Fruit fly (Drosophila melanogaster) whole organism, embryonic: ENCODE results near the gene me31B.

Source experiments
- Atf6 ChIP-seq: fragments of 200-800 bp; sonication (Bioruptor generic); IDR thresholded peaks from 2 replicates; pipeline ENCODE4 v1.3.6; 2022; ENCODE audit warnings: missing biosample characterization, missing genetic modification characterization
- Bgb ChIP-seq: fragments of 200-800 bp; sonication (Bioruptor generic); IDR thresholded peaks from 2 replicates; pipeline ENCODE4 v1.3.6; 2022; ENCODE audit warnings: missing biosample characterization, missing genetic modification characterization; ENCODE audit not compliant: partially characterized antibody
- CG10543 ChIP-seq: fragments of 200-800 bp; sonication (Bioruptor generic); optimal IDR thresholded peaks from 3 replicates; lab custom pipeline; 2017; ENCODE audit warnings: missing biosample characterization, mild to moderate bottlenecking, missing genetic modification characterization, moderate library complexity
- CG11560 ChIP-seq: fragments of 200-800 bp; sonication (Bioruptor generic); IDR thresholded peaks from 3 replicates; pipeline ENCODE4 v1.3.6; 2022; ENCODE audit warnings: missing biosample characterization, missing genetic modification characterization
- CG1233 ChIP-seq: fragments of 200-800 bp; sonication (Bioruptor generic); optimal IDR thresholded peaks from 4 replicates; lab custom pipeline; 2018; ENCODE audit warnings: missing biosample characterization, mild to moderate bottlenecking, missing genetic modification characterization
- CG12769 ChIP-seq: fragments of 200-800 bp; sonication (Bioruptor generic); optimal IDR thresholded peaks from 2 replicates; lab custom pipeline; 2019; ENCODE audit warnings: missing biosample characterization, mild to moderate bottlenecking, missing genetic modification characterization, moderate library complexity
- CG14710 ChIP-seq: fragments of 200-800 bp; sonication (Bioruptor generic); optimal IDR thresholded peaks from 3 replicates; lab custom pipeline; 2019; ENCODE audit warnings: missing biosample characterization, mild to moderate bottlenecking, missing genetic modification characterization, moderate library complexity
- CG18262 ChIP-seq: fragments of 200-800 bp; optimal IDR thresholded peaks from 3 replicates; lab custom pipeline; 2019; ENCODE audit warnings: missing biosample characterization, mild to moderate bottlenecking, missing genetic modification characterization, moderate library complexity
- CG4360 ChIP-seq: fragments of 200-800 bp; sonication (Bioruptor generic); IDR thresholded peaks from 2 replicates; pipeline ENCODE4 v1.3.6; 2022; ENCODE audit warnings: missing biosample characterization, missing genetic modification characterization
- CG4854 ChIP-seq: fragments of 200-800 bp; sonication (Bioruptor generic); optimal IDR thresholded peaks from 2 replicates; lab custom pipeline; 2016; ENCODE audit warnings: missing biosample characterization, missing genetic modification characterization, inconsistent platforms
- CG6689 ChIP-seq: fragments of 200-800 bp; sonication (Bioruptor generic); IDR thresholded peaks from 2 replicates; pipeline ENCODE4 v1.3.6; 2022; ENCODE audit warnings: missing biosample characterization, missing genetic modification characterization
- CG6813 ChIP-seq: fragments of 200-800 bp; sonication (Bioruptor generic); optimal IDR thresholded peaks from 2 replicates; lab custom pipeline; 2017; ENCODE audit warnings: missing biosample characterization, missing genetic modification characterization, mild to moderate bottlenecking, moderate library complexity, missing genetic modification reagents
- CG8089 ChIP-seq: fragments of 200-800 bp; sonication (Bioruptor generic); optimal IDR thresholded peaks from 3 replicates; lab custom pipeline; 2016; ENCODE audit warnings: missing biosample characterization, missing genetic modification characterization
- CG8290 ChIP-seq, 3 experiments: fragments of 200-800 bp; sonication (Bioruptor generic); optimal IDR thresholded peaks; 2 replicates each; lab custom pipeline; 2016 to 2019; ENCODE audit warnings: missing biosample characterization in 3 of 3, missing genetic modification characterization in 3 of 3, mild to moderate bottlenecking in 2 of 3, moderate library complexity in 1 of 3
- Camta ChIP-seq: fragments of 200-800 bp; sonication (Bioruptor generic); optimal IDR thresholded peaks from 2 replicates; lab custom pipeline; 2016; ENCODE audit warnings: missing biosample characterization, missing genetic modification characterization
- E2f2 ChIP-seq: fragments of 200-800 bp; sonication (Bioruptor generic); IDR thresholded peaks from 2 replicates; pipeline ENCODE4 v1.3.6; 2022; ENCODE audit warnings: missing biosample characterization, missing genetic modification characterization
- Fer1 ChIP-seq: fragments of 200-800 bp; sonication (Bioruptor generic); optimal IDR thresholded peaks from 2 replicates; lab custom pipeline; 2017; ENCODE audit warnings: missing biosample characterization, mild to moderate bottlenecking, missing genetic modification characterization
- Gsc ChIP-seq: fragments of 200-800 bp; sonication (Bioruptor generic); IDR thresholded peaks from 2 replicates; pipeline ENCODE4 v1.3.6; 2022; ENCODE audit warnings: missing biosample characterization, missing genetic modification characterization
- Hr3 ChIP-seq: fragments of 200-800 bp; sonication (Bioruptor generic); optimal IDR thresholded peaks from 3 replicates; lab custom pipeline; 2016; ENCODE audit warnings: missing biosample characterization, missing genetic modification characterization
- Jarid2 ChIP-seq: fragments of 200-800 bp; sonication (Bioruptor generic); optimal IDR thresholded peaks from 3 replicates; lab custom pipeline; 2017; ENCODE audit warnings: mild to moderate bottlenecking, missing biosample characterization, missing genetic modification reagents, missing genetic modification characterization
- MBD-R2 ChIP-seq: fragments of 200-800 bp; sonication (Bioruptor generic); IDR thresholded peaks from 2 replicates; pipeline ENCODE4 v1.3.6; 2022; ENCODE audit warnings: missing biosample characterization, missing genetic modification characterization
- MESR4 ChIP-seq: fragments of 200-800 bp; sonication (Bioruptor generic); optimal IDR thresholded peaks from 2 replicates; lab custom pipeline; 2018; ENCODE audit warnings: missing biosample characterization, mild to moderate bottlenecking, missing genetic modification characterization, moderate library complexity
- MTF-1 ChIP-seq: fragments of 200-800 bp; sonication (Bioruptor generic); optimal IDR thresholded peaks from 2 replicates; lab custom pipeline; 2018; ENCODE audit warnings: missing biosample characterization, mild to moderate bottlenecking, missing genetic modification characterization, borderline replicate concordance
- Nf-YC ChIP-seq: fragments of 200-800 bp; optimal IDR thresholded peaks from 3 replicates; lab custom pipeline; 2019; ENCODE audit warnings: missing biosample characterization, mild to moderate bottlenecking, missing genetic modification characterization, moderate library complexity
- Opbp ChIP-seq: fragments of 200-800 bp; sonication (Bioruptor generic); IDR thresholded peaks from 3 replicates; pipeline ENCODE4 v1.3.6; 2022; ENCODE audit warnings: missing biosample characterization, missing genetic modification characterization; ENCODE audit not compliant: partially characterized antibody
- Rfx ChIP-seq: fragments of 200-800 bp; sonication (Bioruptor generic); IDR thresholded peaks from 2 replicates; pipeline ENCODE4 v1.3.6; 2022; ENCODE audit warnings: missing biosample characterization, missing genetic modification characterization
- Sry-δ ChIP-seq: fragments of 200-800 bp; sonication (Bioruptor generic); optimal IDR thresholded peaks from 2 replicates; lab custom pipeline; 2016; ENCODE audit warnings: missing biosample characterization, missing genetic modification characterization
- Trl ChIP-seq, 3 experiments: fragments of >200 bp in 2 of 3; fragments of 200-800 bp in 1 of 3; sonication (Bioruptor generic) in 1 of 3; optimal IDR thresholded peaks; 2 replicates in 1 of 3; 3 replicates in 2 of 3; lab custom pipeline; 2016 to 2017; ENCODE audit warnings: missing biosample characterization in 1 of 3, missing genetic modification characterization in 1 of 3
- amos ChIP-seq: fragments of 200-800 bp; sonication (Bioruptor generic); IDR thresholded peaks from 2 replicates; pipeline ENCODE4 v1.3.6; 2022; ENCODE audit warnings: missing biosample characterization, missing genetic modification characterization; ENCODE audit not compliant: partially characterized antibody
- ato ChIP-seq: fragments of 200-800 bp; sonication (Bioruptor generic); IDR thresholded peaks from 2 replicates; pipeline ENCODE4 v1.3.6; 2022; ENCODE audit warnings: missing biosample characterization, missing genetic modification characterization; ENCODE audit not compliant: partially characterized antibody
- dmrt11E ChIP-seq: fragments of 200-800 bp; sonication (Bioruptor generic); optimal IDR thresholded peaks from 3 replicates; lab custom pipeline; 2018; ENCODE audit warnings: missing biosample characterization, mild to moderate bottlenecking, missing genetic modification characterization, moderate library complexity
- esg ChIP-seq: fragments of 200-800 bp; sonication (Bioruptor generic); conservative IDR thresholded peaks from 2 replicates; pipeline ENCODE4 v1.3.6; 2022; ENCODE audit warnings: missing biosample characterization, missing genetic modification characterization
- fd102C ChIP-seq: fragments of 200-800 bp; sonication (Bioruptor generic); optimal IDR thresholded peaks from 2 replicates; lab custom pipeline; 2018; ENCODE audit warnings: missing biosample characterization, mild to moderate bottlenecking, missing genetic modification characterization, moderate library complexity
- klu ChIP-seq: fragments of 200-800 bp; sonication (Bioruptor generic); IDR thresholded peaks from 2 replicates; pipeline ENCODE4 v1.3.6; 2022; ENCODE audit warnings: missing biosample characterization, missing genetic modification characterization
- nmo ChIP-seq: fragments of 200-800 bp; sonication (Bioruptor generic); optimal IDR thresholded peaks from 2 replicates; lab custom pipeline; 2018; ENCODE audit warnings: missing biosample characterization, mild to moderate bottlenecking, missing genetic modification characterization, moderate library complexity
- pzg ChIP-seq: fragments of 200-800 bp; sonication (Bioruptor generic); optimal IDR thresholded peaks from 3 replicates; lab custom pipeline; 2018; ENCODE audit warnings: missing biosample characterization, mild to moderate bottlenecking, missing genetic modification characterization, moderate library complexity
- sd ChIP-seq: fragments of 200-800 bp; sonication (Bioruptor generic); optimal IDR thresholded peaks from 3 replicates; lab custom pipeline; 2018; ENCODE audit warnings: missing biosample characterization, mild to moderate bottlenecking, missing genetic modification characterization, moderate library complexity
- shn ChIP-seq: fragments of 200-800 bp; sonication (Bioruptor generic); optimal IDR thresholded peaks from 3 replicates; lab custom pipeline; 2016; ENCODE audit warnings: missing biosample characterization, missing genetic modification characterization
- so ChIP-seq: fragments of 200-800 bp; sonication (Bioruptor generic); IDR thresholded peaks from 3 replicates; pipeline ENCODE4 v1.3.6; 2022; ENCODE audit warnings: missing biosample characterization, missing genetic modification characterization
- sqz ChIP-seq: fragments of 200-800 bp; sonication (Bioruptor generic); optimal IDR thresholded peaks from 3 replicates; lab custom pipeline; 2018; ENCODE audit warnings: missing biosample characterization, mild to moderate bottlenecking, missing genetic modification characterization
- tgo ChIP-seq: fragments of 200-800 bp; sonication (Bioruptor generic); IDR thresholded peaks from 3 replicates; pipeline ENCODE4 v1.3.6; 2022; ENCODE audit warnings: missing biosample characterization, missing genetic modification characterization
- trem ChIP-seq: fragments of 200-800 bp; optimal IDR thresholded peaks from 3 replicates; lab custom pipeline; 2019; ENCODE audit warnings: missing biosample characterization, mild to moderate bottlenecking, missing genetic modification characterization, moderate library complexity
- twi ChIP-seq: fragments of 200-800 bp; optimal IDR thresholded peaks from 2 replicates; lab custom pipeline; 2019; ENCODE audit warnings: missing biosample characterization, mild to moderate bottlenecking, missing genetic modification characterization, moderate library complexity
- unc-4 ChIP-seq: fragments of 200-800 bp; sonication (Bioruptor generic); IDR thresholded peaks from 2 replicates; pipeline ENCODE4 v1.3.6; 2022; ENCODE audit warnings: missing biosample characterization, missing genetic modification characterization; ENCODE audit not compliant: partially characterized antibody
- zfh2 ChIP-seq: fragments of 200-800 bp; sonication (Bioruptor generic); optimal IDR thresholded peaks from 2 replicates; lab custom pipeline; 2016; ENCODE audit warnings: missing biosample characterization, missing genetic modification characterization

Gene me31B

DNA sequence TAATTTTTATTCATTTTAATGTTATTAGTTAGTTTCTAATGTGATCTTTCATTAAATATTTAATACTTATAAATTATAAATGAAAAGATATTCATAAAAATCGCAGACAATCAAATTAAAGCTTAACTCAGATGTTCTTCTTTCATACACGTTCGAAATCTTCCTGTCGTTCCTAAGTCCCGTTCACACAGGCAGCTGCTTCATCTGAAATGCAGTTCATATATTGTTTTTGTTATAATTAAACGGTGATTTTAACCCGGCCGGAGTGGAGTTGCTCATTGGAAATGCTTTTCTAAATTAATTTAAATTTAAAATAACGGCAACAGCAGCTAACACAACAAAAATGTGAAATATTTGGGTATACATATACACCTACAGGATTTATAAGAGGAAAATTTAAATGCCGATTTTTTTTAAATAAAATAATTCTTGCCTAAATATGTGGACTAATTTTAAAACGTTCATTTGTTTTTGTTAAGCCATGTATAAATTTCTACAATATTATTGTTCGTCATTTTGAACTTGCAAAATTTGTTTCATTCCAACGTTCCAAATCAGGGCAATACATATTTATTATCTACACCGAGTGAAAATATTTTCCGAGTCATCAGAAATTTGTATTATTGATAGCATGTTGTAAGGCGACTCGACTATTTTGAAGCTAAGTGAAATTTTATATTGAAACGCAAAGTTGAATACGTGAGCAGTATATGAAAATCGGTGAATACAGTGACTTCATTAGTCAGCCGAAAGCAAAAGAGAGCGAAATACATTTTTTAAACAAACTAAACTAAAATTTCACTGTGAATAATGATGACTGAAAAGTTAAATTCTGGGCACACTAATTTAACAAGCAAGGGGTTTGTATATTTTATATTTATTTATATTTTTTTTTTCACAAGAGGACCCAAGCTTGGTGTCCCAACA is at the start of gene me31B (continued):
- TF ChIP-seq CG6689 (GFP tag; lab: Robert Waterston, UW), result no peak
- peak; percentile 40 for TF ChIP-seq pzg (GFP tag; lab: Kevin White, UChicago)
- no peak for TF ChIP-seq Nf-YC (tag; lab: Kevin White, UChicago)
- TF ChIP-seq CG4854 (GFP tag; lab: Kevin White, UChicago), result no peak
- TF ChIP-seq dmrt11E (tag; lab: Kevin White, UChicago), result peak; percentile 14
- TF ChIP-seq CG6813 (GFP tag; lab: Kevin White, UChicago), result no peak
- no peak for TF ChIP-seq E2f2
- no peak for TF ChIP-seq Trl (optimal IDR thresholded peaks at IDR 0.05; lab: Kevin White, UChicago)
- TF ChIP-seq Trl (GFP tag; optimal IDR thresholded peaks at IDR 0.05; lab: Kevin White, UChicago), result no peak
- TF ChIP-seq CG8290 (GFP tag; optimal IDR thresholded peaks at IDR 0.05; lab: Kevin White, UChicago), result no peak
- TF ChIP-seq CG8290 (tag; optimal IDR thresholded peaks at IDR 0.05; lab: Kevin White, UChicago), result peak in 1 of 2 experiments; percentile 41
- TF ChIP-seq CG14710, result peak; percentile 33
- TF ChIP-seq trem (tag; lab: Kevin White, UChicago), result no peak
- no peak for TF ChIP-seq tgo (GFP tag; lab: Robert Waterston, UW)
- no peak for TF ChIP-seq zfh2 (GFP tag; lab: Kevin White, UChicago)
- no peak for TF ChIP-seq CG8089 (GFP tag; lab: Kevin White, UChicago)
- peak; percentile 61 for TF ChIP-seq nmo (GFP tag; lab: Kevin White, UChicago)
- peak; percentile 15 for TF ChIP-seq sd (tag; lab: Kevin White, UChicago)
- peak; percentile 15 for TF ChIP-seq CG18262
- 0 out of 2 replicates have a peak, but pooled peaks have one; percentile 12 for TF ChIP-seq MBD-R2 (GFP tag; lab: Robert Waterston, UW)
- TF ChIP-seq shn, result no peak
- TF ChIP-seq MESR4 (GFP tag; lab: Kevin White, UChicago), result peak; percentile 74
- peak; percentile 17 for TF ChIP-seq CG1233 (GFP tag; lab: Kevin White, UChicago)
- no peak for TF ChIP-seq sqz (GFP tag; lab: Kevin White, UChicago)
- TF ChIP-seq CG12769 (tag; lab: Kevin White, UChicago), result no peak
- peak; percentile 14 for TF ChIP-seq twi
- TF ChIP-seq klu (GFP tag; lab: Robert Waterston, UW), result no peak
- TF ChIP-seq Gsc (GFP tag; lab: Robert Waterston, UW), result no peak
- TF ChIP-seq Sry-δ (GFP tag; lab: Kevin White, UChicago), result peak; percentile 1

DNA sequence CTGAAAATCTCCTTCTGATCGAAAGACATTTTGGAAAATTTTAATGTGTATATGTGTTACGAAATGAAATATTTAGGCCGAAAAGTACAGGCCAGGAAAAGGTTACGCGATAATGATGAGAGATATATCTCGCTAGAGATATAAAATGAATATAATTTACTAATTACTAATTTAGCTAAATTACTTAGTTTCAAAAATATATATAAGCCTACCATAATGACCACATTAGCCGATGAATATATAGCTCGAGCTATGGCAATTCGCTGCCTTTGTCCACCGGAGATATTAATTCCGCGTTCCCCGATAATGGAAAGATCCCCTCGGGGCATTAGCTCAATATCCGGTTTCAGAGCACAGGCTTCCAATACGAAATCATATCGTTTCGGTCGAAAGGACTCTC is 47.7 kb upstream of the me31B start, which contains the start of gene Fum4:
TSS of gene Fum4 (minus strand) at position 101 of the 400 bp plus-strand sequence.
- TF ChIP-seq MTF-1 (GFP tag; lab: Kevin White, UChicago) (no peak), fd102C (GFP tag; lab: Kevin White, UChicago) (no peak), Hr3 (no peak)

- TF ChIP-seq CG11560 (tag; lab: Robert Waterston, UW), result no peak
- TF ChIP-seq CG12769 (tag; lab: Kevin White, UChicago), result peak; percentile 46
- TF ChIP-seq CG10543 (GFP tag; lab: Kevin White, UChicago), result peak; percentile 58
- 0 out of 2 replicates have a peak, but pooled peaks have one; percentile 10 for TF ChIP-seq Atf6 (GFP tag; lab: Robert Waterston, UW)
- TF ChIP-seq Opbp (GFP tag; lab: Robert Waterston, UW), result no peak
- TF ChIP-seq Bgb (GFP tag; lab: Robert Waterston, UW), result peak; percentile 37; the same call in 1 of the 2 replicates
- TF ChIP-seq Jarid2 (GFP tag; lab: Kevin White, UChicago), result peak; percentile 60
- TF ChIP-seq Rfx (GFP tag; lab: Robert Waterston, UW), result 0 out of 2 replicates have a peak, but pooled peaks have one; percentile 9
- no peak for TF ChIP-seq so (GFP tag; lab: Robert Waterston, UW)
- TF ChIP-seq unc-4, result no peak
- 0 out of 2 replicates have a peak, but pooled peaks have one; percentile 17 for TF ChIP-seq CG4360
- TF ChIP-seq Camta, result no peak
- TF ChIP-seq ato (GFP tag; lab: Robert Waterston, UW), result peak; percentile 30; the same call in 1 of the 2 replicates
- TF ChIP-seq amos, result peak; percentile 30; the same call in 1 of the 2 replicates
- TF ChIP-seq esg (GFP tag; lab: Robert Waterston, UW), result no peak
- no peak for TF ChIP-seq Fer1
These were observed 40.2 kb upstream of the me31B start, which contains the start of gene Sur for dm6 chr2L:10198911-10199310. Gene Sur, minus strand, starts transcription at chr2L:10199117.
